Fruit fly (Drosophila melanogaster) whole organism, embryonic: Measurements from ENCODE around the gene brm.

Experiments used
- Awh ChIP-seq: fragments of 200-800 bp; sonication (Bioruptor generic); IDR thresholded peaks from 2 replicates; pipeline ENCODE4, ENCODE4 v1.3.6; 2022; ENCODE audit warnings: missing biosample characterization, missing genetic modification characterization
- CG10565 ChIP-seq: fragments of 200-800 bp; sonication (Bioruptor generic); optimal IDR thresholded peaks from 3 replicates; lab custom pipeline; 2016; ENCODE audit warnings: missing biosample characterization, mild to moderate bottlenecking, missing genetic modification characterization
- CG11723 ChIP-seq: fragments of 200-800 bp; sonication (Bioruptor generic); optimal IDR thresholded peaks from 2 replicates; lab custom pipeline; 2017; ENCODE audit warnings: missing biosample characterization, mild to moderate bottlenecking, missing genetic modification characterization
- CG1233 ChIP-seq: fragments of 200-800 bp; sonication (Bioruptor generic); optimal IDR thresholded peaks from 4 replicates; lab custom pipeline; 2018; ENCODE audit warnings: missing biosample characterization, mild to moderate bottlenecking, missing genetic modification characterization
- CG17802 ChIP-seq: fragments of 200-800 bp; sonication (Bioruptor generic); optimal IDR thresholded peaks from 2 replicates; lab custom pipeline; 2018; ENCODE audit warnings: missing biosample characterization, mild to moderate bottlenecking, missing genetic modification characterization, moderate library complexity
- CG1832 ChIP-seq: fragments of 200-800 bp; sonication (Bioruptor generic); optimal IDR thresholded peaks from 2 replicates; lab custom pipeline; 2017; ENCODE audit warnings: missing biosample characterization, mild to moderate bottlenecking, missing genetic modification characterization, inconsistent platforms
- CG32772 ChIP-seq: fragments of 200-800 bp; sonication (Bioruptor generic); IDR thresholded peaks from 2 replicates; pipeline ENCODE4 v1.3.6; 2022; ENCODE audit warnings: missing biosample characterization, missing genetic modification characterization
- CG34422 ChIP-seq: fragments of 200-800 bp; sonication (Bioruptor generic); IDR thresholded peaks from 3 replicates; pipeline ENCODE4 v1.3.6; 2022; ENCODE audit warnings: missing biosample characterization, missing genetic modification characterization
- CG3838 ChIP-seq: fragments of 200-800 bp; sonication (Bioruptor generic); optimal IDR thresholded peaks from 3 replicates; lab custom pipeline; 2016; ENCODE audit warnings: missing biosample characterization, missing genetic modification characterization
- CG4360 ChIP-seq: fragments of 200-800 bp; sonication (Bioruptor generic); IDR thresholded peaks from 2 replicates; pipeline ENCODE4 v1.3.6; 2022; ENCODE audit warnings: missing biosample characterization, missing genetic modification characterization
- CG43689 ChIP-seq: fragments of 200-800 bp; sonication (Bioruptor generic); IDR thresholded peaks from 2 replicates; pipeline ENCODE4 v1.3.6; 2022; ENCODE audit warnings: missing biosample characterization, missing genetic modification characterization
- CG7271 ChIP-seq: fragments of 200-800 bp; sonication (Bioruptor generic); optimal IDR thresholded peaks from 2 replicates; lab custom pipeline; 2018; ENCODE audit warnings: missing biosample characterization, mild to moderate bottlenecking, missing genetic modification characterization, moderate library complexity
- CG8388 ChIP-seq: fragments of 200-800 bp; sonication (Bioruptor generic); optimal IDR thresholded peaks from 2 replicates; lab custom pipeline; 2019; ENCODE audit warnings: missing biosample characterization, mild to moderate bottlenecking, missing genetic modification characterization, moderate library complexity
- Dip2 ChIP-seq: fragments of 200-800 bp; sonication (Bioruptor generic); IDR thresholded peaks from 2 replicates; pipeline ENCODE4 v1.3.6; 2022; ENCODE audit warnings: missing biosample characterization, missing genetic modification characterization
- Doc3 ChIP-seq: fragments of 200-800 bp; sonication (Bioruptor generic); IDR thresholded peaks from 3 replicates; pipeline ENCODE4 v1.3.6; 2022; ENCODE audit warnings: missing biosample characterization, missing genetic modification characterization; ENCODE audit not compliant: partially characterized antibody
- ERR ChIP-seq: fragments of 200-800 bp; sonication (Bioruptor generic); optimal IDR thresholded peaks from 2 replicates; lab custom pipeline; 2016; ENCODE audit warnings: missing biosample characterization, missing genetic modification characterization
- H2.0 ChIP-seq: fragments of 200-800 bp; sonication (Bioruptor generic); IDR thresholded peaks from 2 replicates; pipeline ENCODE4 v1.3.6; 2022; ENCODE audit warnings: missing biosample characterization, missing genetic modification characterization
- Hr51 ChIP-seq, 2 experiments: fragments of 200-800 bp; sonication (Bioruptor generic); optimal IDR thresholded peaks; 2 replicates in 1 of 2; 3 replicates in 1 of 2; lab custom pipeline; 2016 to 2018; ENCODE audit warnings: missing biosample characterization in 2 of 2, missing genetic modification characterization in 2 of 2, mild to moderate bottlenecking in 1 of 2, moderate library complexity in 1 of 2
- Hr78 ChIP-seq, 2 experiments: fragments of 200-800 bp in 1 of 2; fragments of >200 bp in 1 of 2; sonication (Bioruptor generic) in 1 of 2; optimal IDR thresholded peaks; 2 replicates each; lab custom pipeline; 2017 to 2019; ENCODE audit warnings: missing biosample characterization in 2 of 2, missing genetic modification characterization in 2 of 2, mild to moderate bottlenecking in 1 of 2, moderate library complexity in 1 of 2
- Mad ChIP-seq: fragments of 200-800 bp; sonication (Bioruptor generic); optimal IDR thresholded peaks from 2 replicates; lab custom pipeline; 2016; ENCODE audit warnings: missing biosample characterization, missing genetic modification characterization
- Nf-YC ChIP-seq: fragments of 200-800 bp; optimal IDR thresholded peaks from 3 replicates; lab custom pipeline; 2019; ENCODE audit warnings: missing biosample characterization, mild to moderate bottlenecking, missing genetic modification characterization, moderate library complexity
- Optix ChIP-seq: fragments of 200-800 bp; sonication (Bioruptor generic); IDR thresholded peaks from 3 replicates; pipeline ENCODE4 v1.3.6; 2022; ENCODE audit warnings: missing biosample characterization, missing genetic modification characterization
- Xrp1 ChIP-seq: fragments of 200-800 bp; sonication (Bioruptor generic); IDR thresholded peaks from 2 replicates; pipeline ENCODE4 v1.3.6; 2022; ENCODE audit warnings: missing biosample characterization, missing genetic modification characterization
- az2 ChIP-seq: fragments of 200-800 bp; sonication (Bioruptor generic); optimal IDR thresholded peaks from 3 replicates; lab custom pipeline; 2016; ENCODE audit warnings: missing biosample characterization, missing genetic modification characterization
- bbx ChIP-seq: fragments of 200-800 bp; sonication (Bioruptor generic); IDR thresholded peaks from 2 replicates; pipeline ENCODE4 v1.3.6; 2022; ENCODE audit warnings: missing biosample characterization, missing genetic modification characterization; ENCODE audit not compliant: partially characterized antibody
- cas ChIP-seq: fragments of 200-800 bp; sonication (Bioruptor generic); IDR thresholded peaks from 2 replicates; pipeline ENCODE4 v1.3.6; 2022; ENCODE audit warnings: missing biosample characterization, missing genetic modification characterization
- caup ChIP-seq: fragments of 200-800 bp; sonication (Bioruptor generic); optimal IDR thresholded peaks from 3 replicates; lab custom pipeline; 2017; ENCODE audit warnings: missing biosample characterization, mild to moderate bottlenecking, missing genetic modification characterization, moderate library complexity; ENCODE audit not compliant: severe bottlenecking
- cg ChIP-seq: fragments of 200-800 bp; sonication (Bioruptor generic); optimal IDR thresholded peaks from 3 replicates; lab custom pipeline; 2019; ENCODE audit warnings: missing biosample characterization, mild to moderate bottlenecking, missing genetic modification characterization, moderate library complexity
- chm ChIP-seq: fragments of 200-800 bp; sonication (Bioruptor generic); IDR thresholded peaks from 2 replicates; pipeline ENCODE4 v1.3.6; 2022; ENCODE audit warnings: missing biosample characterization, missing genetic modification characterization
- ci ChIP-seq: fragments of 200-800 bp; sonication (Bioruptor generic); IDR thresholded peaks from 3 replicates; pipeline ENCODE4 v1.3.6; 2022; ENCODE audit warnings: missing biosample characterization, missing genetic modification characterization
- dan ChIP-seq: fragments of 200-800 bp; sonication (Bioruptor generic); IDR thresholded peaks from 2 replicates; pipeline ENCODE4 v1.3.6; 2022; ENCODE audit warnings: missing biosample characterization, missing genetic modification characterization
- dpn ChIP-seq, 2 experiments: fragments of 200-800 bp; sonication (Bioruptor generic); optimal IDR thresholded peaks; 3 replicates each; lab custom pipeline; 2016; ENCODE audit warnings: missing biosample characterization in 2 of 2, missing genetic modification characterization in 2 of 2
- fru ChIP-seq: fragments of >200 bp; optimal IDR thresholded peaks from 2 replicates; lab custom pipeline; 2017
- her ChIP-seq: fragments of 200-800 bp; sonication (Bioruptor generic); optimal IDR thresholded peaks from 2 replicates; lab custom pipeline; 2016; ENCODE audit warnings: missing biosample characterization, missing genetic modification characterization
- knrl ChIP-seq: fragments of 200-800 bp; sonication (Bioruptor generic); IDR thresholded peaks from 3 replicates; pipeline ENCODE4 v1.3.6; 2022; ENCODE audit warnings: missing biosample characterization, missing genetic modification characterization; ENCODE audit not compliant: partially characterized antibody
- lmd ChIP-seq: fragments of 200-800 bp; sonication (Bioruptor generic); IDR thresholded peaks from 2 replicates; pipeline ENCODE4 v1.3.6; 2022; ENCODE audit warnings: missing biosample characterization, missing genetic modification characterization
- maf-S ChIP-seq: fragments of 200-800 bp; sonication (Bioruptor generic); optimal IDR thresholded peaks from 2 replicates; lab custom pipeline; 2016; ENCODE audit warnings: missing biosample characterization, missing genetic modification characterization
- otp ChIP-seq: fragments of 200-800 bp; sonication (Bioruptor generic); IDR thresholded peaks from 3 replicates; pipeline ENCODE4, ENCODE4 v1.3.6; 2022; ENCODE audit warnings: missing biosample characterization, missing genetic modification characterization
- pb ChIP-seq: fragments of 200-800 bp; sonication (Bioruptor generic); optimal IDR thresholded peaks from 3 replicates; lab custom pipeline; 2016; ENCODE audit warnings: missing biosample characterization, missing genetic modification characterization
- pfk ChIP-seq: fragments of 200-800 bp; sonication (Bioruptor generic); optimal IDR thresholded peaks from 2 replicates; lab custom pipeline; 2018; ENCODE audit warnings: missing biosample characterization, mild to moderate bottlenecking, missing genetic modification characterization, moderate library complexity
- repo ChIP-seq: fragments of 200-800 bp; sonication (Bioruptor generic); optimal IDR thresholded peaks from 2 replicates; lab custom pipeline; 2016; ENCODE audit warnings: missing biosample characterization, missing genetic modification characterization
- rib ChIP-seq: fragments of 200-800 bp; sonication (Bioruptor generic); IDR thresholded peaks from 2 replicates; pipeline ENCODE4 v1.3.6; 2022; ENCODE audit warnings: missing biosample characterization, missing genetic modification characterization
- ro ChIP-seq: fragments of 200-800 bp; sonication (Bioruptor generic); IDR thresholded peaks from 2 replicates; pipeline ENCODE4 v1.3.6; 2022; ENCODE audit warnings: missing biosample characterization, missing genetic modification characterization
- run ChIP-seq: fragments of 200-800 bp; sonication (Bioruptor generic); optimal IDR thresholded peaks from 3 replicates; lab custom pipeline; 2018; ENCODE audit warnings: missing biosample characterization, mild to moderate bottlenecking, missing genetic modification characterization
- schlank ChIP-seq: fragments of 200-800 bp; sonication (Bioruptor generic); optimal IDR thresholded peaks from 2 replicates; lab custom pipeline; 2018; ENCODE audit warnings: missing biosample characterization, mild to moderate bottlenecking, missing genetic modification characterization
- sens ChIP-seq: fragments of 200-800 bp; sonication (Bioruptor generic); peaks from one replicate; lab custom pipeline; 2016; ENCODE audit warnings: missing biosample characterization, missing genetic modification characterization
- sens-2 ChIP-seq: fragments of 200-800 bp; sonication (Bioruptor generic); IDR thresholded peaks from 2 replicates; pipeline ENCODE4 v1.3.6; 2022; ENCODE audit warnings: missing biosample characterization, missing genetic modification characterization
- slp2 ChIP-seq: fragments of 200-800 bp; sonication (Bioruptor generic); optimal IDR thresholded peaks from 2 replicates; lab custom pipeline; 2016; ENCODE audit warnings: missing biosample characterization, missing genetic modification characterization
- ssp ChIP-seq: fragments of 200-800 bp; sonication (Bioruptor generic); IDR thresholded peaks from 2 replicates; pipeline ENCODE4 v1.3.6; 2022; ENCODE audit warnings: missing biosample characterization, missing genetic modification characterization
- tup ChIP-seq: fragments of 200-800 bp; sonication (Bioruptor generic); optimal IDR thresholded peaks from 2 replicates; lab custom pipeline; 2016; ENCODE audit warnings: missing biosample characterization, mild to moderate bottlenecking, missing genetic modification characterization, moderate library complexity
- zfh1 ChIP-seq: fragments of 200-800 bp; sonication (Bioruptor generic); IDR thresholded peaks from 3 replicates; pipeline ENCODE4 v1.3.6; 2022; ENCODE audit warnings: missing biosample characterization, missing genetic modification characterization

The brm gene

dm6 chr3L:16001164-16001679, 18.6 kb upstream of the brm start (continued):
- TF ChIP-seq CG11723 (GFP tag; lab: Kevin White, UChicago) (peak; percentile 26), cas (GFP tag; lab: Robert Waterston, UW) (no peak), ERR (peak; percentile 72), Awh (no peak), maf-S (GFP tag; lab: Kevin White, UChicago) (peak; percentile 77), lmd (GFP tag; lab: Robert Waterston, UW) (peak; percentile 82; the same call in 1 of the 2 replicates), az2 (GFP tag; lab: Kevin White, UChicago) (peak; percentile 60), run (tag; lab: Kevin White, UChicago) (no peak), her (GFP tag; lab: Kevin White, UChicago) (peak; percentile 85), knrl (no peak), Optix (GFP tag; lab: Robert Waterston, UW) (no peak), chm (GFP tag; lab: Robert Waterston, UW) (peak; percentile 32; the same call in 1 of the 2 replicates), fru (lab: Kevin White, UChicago) (no peak), ssp (GFP tag; lab: Robert Waterston, UW) (0 out of 2 replicates have a peak, but pooled peaks have one; percentile 27), CG3838 (GFP tag; lab: Kevin White, UChicago) (peak; percentile 3), pb (GFP tag; lab: Kevin White, UChicago) (peak; percentile 60), CG8388 (GFP tag; lab: Kevin White, UChicago) (peak; percentile 49), CG10565 (GFP tag; lab: Kevin White, UChicago) (no peak), CG34422 (GFP tag; lab: Robert Waterston, UW) (peak; percentile 66; the same call in 1 of the 3 replicates), bbx (GFP tag; lab: Robert Waterston, UW) (no peak), cg (GFP tag; lab: Kevin White, UChicago) (peak; percentile 34), Mad (GFP tag; lab: Kevin White, UChicago) (peak; percentile 75), zfh1 (GFP tag; lab: Robert Waterston, UW) (peak; percentile 49; the same call in 1 of the 3 replicates), Hr78 (GFP tag; optimal IDR thresholded peaks at IDR 0.05; lab: Kevin White, UChicago) (peak in 1 of 2 experiments; percentile 33), pfk (GFP tag; lab: Kevin White, UChicago) (no peak), CG1832 (GFP tag; lab: Kevin White, UChicago) (peak; percentile 59), tup (GFP tag; lab: Kevin White, UChicago) (peak; percentile 30), CG43689 (GFP tag; lab: Robert Waterston, UW) (no peak), Doc3 (GFP tag; lab: Robert Waterston, UW) (no peak), Xrp1 (GFP tag; lab: Robert Waterston, UW) (peak; percentile 46; the same call in 1 of the 2 replicates), rib (GFP tag; lab: Robert Waterston, UW) (peak; percentile 63), dan (GFP tag; lab: Robert Waterston, UW) (no peak), slp2 (peak; percentile 67), schlank (peak; percentile 79), Hr51 (GFP tag; optimal IDR thresholded peaks at IDR 0.05; lab: Kevin White, UChicago) (peak; percentile 65 to 85), caup (GFP tag; lab: Kevin White, UChicago) (peak; percentile 84), sens-2 (no peak), ci (GFP tag; lab: Robert Waterston, UW) (no peak), Dip2 (no peak), CG32772 (GFP tag; lab: Robert Waterston, UW) (peak; percentile 62), sens (GFP tag; lab: Kevin White, UChicago) (peak; percentile 75), CG1233 (peak; percentile 75), CG7271 (no peak), otp (GFP tag; lab: Robert Waterston, UW) (no peak; the same call in 2 of the 3 replicates), CG17802 (tag; lab: Kevin White, UChicago) (no peak), H2.0 (GFP tag; lab: Robert Waterston, UW) (peak; percentile 51), ro (GFP tag; lab: Robert Waterston, UW) (no peak), Nf-YC (tag; lab: Kevin White, UChicago) (peak; percentile 72), repo (GFP tag; lab: Kevin White, UChicago) (peak; percentile 71), dpn (GFP tag; optimal IDR thresholded peaks at IDR 0.05; lab: Kevin White, UChicago) (peak; percentile 67 to 85), CG4360 (GFP tag; lab: Robert Waterston, UW) (no peak)
